Worm (Caenorhabditis elegans) whole organism, L3 larva: Measurements from ENCODE around the gene nep-11.

Experiments used
- ZK546.5 ChIP-seq: sonication (generic microtip); optimal IDR thresholded peaks from 2 replicates; lab custom pipeline; 2017; ENCODE audit warnings: missing biosample characterization, missing genetic modification characterization
- ama-1 ChIP-seq: fragments of 150-350 bp; optimal IDR thresholded peaks from 2 replicates; lab custom pipeline; 2018
- ceh-16 ChIP-seq: sonication (generic microtip); optimal IDR thresholded peaks from 2 replicates; lab custom pipeline; 2017; ENCODE audit warnings: missing biosample characterization, missing genetic modification characterization
- ceh-28 ChIP-seq: fragments of 150-350 bp; optimal IDR thresholded peaks from 2 replicates; lab custom pipeline; 2014; ENCODE audit warnings: missing biosample characterization, missing genetic modification reagents, missing genetic modification characterization
- ceh-82 ChIP-seq: fragments of 150-350 bp; optimal IDR thresholded peaks from 2 replicates; lab custom pipeline; 2014; ENCODE audit warnings: missing biosample characterization, missing genetic modification characterization
- ceh-9 ChIP-seq: sonication (generic microtip); optimal IDR thresholded peaks from 2 replicates; lab custom pipeline; 2018; ENCODE audit warnings: missing biosample characterization, missing genetic modification characterization
- daf-12 ChIP-seq: fragments of 150-350 bp; optimal IDR thresholded peaks from 2 replicates; lab custom pipeline; 2014; ENCODE audit warnings: missing biosample characterization, missing genetic modification reagents, missing genetic modification characterization
- egl-5 ChIP-seq: fragments of 150-350 bp; optimal IDR thresholded peaks from 2 replicates; lab custom pipeline; 2017; ENCODE audit warnings: missing biosample characterization, missing genetic modification reagents, missing genetic modification characterization, inconsistent platforms
- elt-1 ChIP-seq: fragments of 150-350 bp; optimal IDR thresholded peaks from 2 replicates; lab custom pipeline; 2014; ENCODE audit warnings: missing biosample characterization, missing genetic modification characterization
- elt-3 ChIP-seq, 3 experiments: fragments of 150-350 bp in 1 of 3; sonication (generic microtip) in 2 of 3; optimal IDR thresholded peaks; 2 replicates in 2 of 3; 4 replicates in 1 of 3; lab custom pipeline; 2014 to 2017; ENCODE audit warnings: missing biosample characterization in 3 of 3, missing genetic modification characterization in 3 of 3
- fkh-10 ChIP-seq: sonication (generic microtip); optimal IDR thresholded peaks from 2 replicates; lab custom pipeline; 2017; ENCODE audit warnings: missing biosample characterization, missing genetic modification reagents, missing genetic modification characterization
- fkh-2 ChIP-seq: fragments of 150-350 bp; optimal IDR thresholded peaks from 2 replicates; lab custom pipeline; 2014; ENCODE audit warnings: missing biosample characterization, missing genetic modification reagents, missing genetic modification characterization
- fos-1 ChIP-seq: fragments of 150-350 bp; optimal IDR thresholded peaks from 2 replicates; lab custom pipeline; 2014; ENCODE audit warnings: missing biosample characterization, missing genetic modification characterization
- hmg-11 ChIP-seq: sonication (generic microtip); optimal IDR thresholded peaks from 2 replicates; lab custom pipeline; 2016; ENCODE audit warnings: missing genetic modification characterization, missing compliant biosample characterization
- jun-1 ChIP-seq: fragments of 150-350 bp; optimal IDR thresholded peaks from 2 replicates; lab custom pipeline; 2014; ENCODE audit warnings: missing biosample characterization, missing genetic modification reagents, missing genetic modification characterization
- lin-15B ChIP-seq: fragments of 150-350 bp; optimal IDR thresholded peaks from 2 replicates; lab custom pipeline; 2014; ENCODE audit warnings: missing biosample characterization, missing genetic modification characterization
- lin-39 ChIP-seq: fragments of 150-350 bp; optimal IDR thresholded peaks from 2 replicates; lab custom pipeline; 2018; ENCODE audit warnings: missing biosample characterization, missing genetic modification reagents, missing genetic modification characterization
- lsy-12 ChIP-seq: sonication (generic microtip); optimal IDR thresholded peaks from 2 replicates; lab custom pipeline; 2016; ENCODE audit warnings: mild to moderate bottlenecking, missing genetic modification characterization, missing compliant biosample characterization
- mml-1 ChIP-seq: fragments of 150-350 bp; sonication (generic microtip); optimal IDR thresholded peaks from 3 replicates; lab custom pipeline; 2014; ENCODE audit warnings: missing biosample characterization, missing genetic modification characterization
- nfya-1 ChIP-seq: sonication (generic microtip); optimal IDR thresholded peaks from 2 replicates; lab custom pipeline; 2017; ENCODE audit warnings: missing genetic modification characterization, mild to moderate bottlenecking, missing compliant biosample characterization, antibody characterized with exemption, moderate library complexity; ENCODE audit not compliant: insufficient read depth
- nhr-23 ChIP-seq: fragments of 150-350 bp; optimal IDR thresholded peaks from 2 replicates; lab custom pipeline; 2014; ENCODE audit warnings: missing biosample characterization, missing genetic modification reagents, missing genetic modification characterization
- nhr-237 ChIP-seq: fragments of 150-350 bp; optimal IDR thresholded peaks from 2 replicates; lab custom pipeline; 2014; ENCODE audit warnings: missing biosample characterization, missing genetic modification characterization
- nhr-25 ChIP-seq: sonication (generic microtip); optimal IDR thresholded peaks from 2 replicates; lab custom pipeline; 2017; ENCODE audit warnings: missing biosample characterization, missing genetic modification characterization
- nhr-43 ChIP-seq: sonication (generic microtip); optimal IDR thresholded peaks from 2 replicates; lab custom pipeline; 2016; ENCODE audit warnings: mild to moderate bottlenecking, missing genetic modification characterization, missing compliant biosample characterization; ENCODE audit not compliant: poor library complexity, severe bottlenecking
- nhr-67 ChIP-seq: fragments of 150-350 bp; optimal IDR thresholded peaks from 2 replicates; lab custom pipeline; 2014; ENCODE audit warnings: missing biosample characterization, missing genetic modification characterization
- nhr-76 ChIP-seq: fragments of 150-350 bp; sonication (generic microtip); optimal IDR thresholded peaks from 5 replicates; lab custom pipeline; 2014; ENCODE audit warnings: missing biosample characterization, missing genetic modification characterization
- pha-4 ChIP-seq: fragments of 150-350 bp; optimal IDR thresholded peaks from 2 replicates; lab custom pipeline; 2014; ENCODE audit warnings: missing biosample characterization, missing genetic modification reagents, missing genetic modification characterization
- pqm-1 ChIP-seq: fragments of 150-350 bp; optimal IDR thresholded peaks from 2 replicates; lab custom pipeline; 2017; ENCODE audit warnings: missing biosample characterization, missing genetic modification characterization, inconsistent platforms
- sea-2 ChIP-seq: fragments of 150-350 bp; sonication (generic microtip); optimal IDR thresholded peaks from 4 replicates; lab custom pipeline; 2014; ENCODE audit warnings: missing biosample characterization, missing genetic modification reagents, missing genetic modification characterization
- skn-1 ChIP-seq: fragments of 150-350 bp; optimal IDR thresholded peaks from 2 replicates; lab custom pipeline; 2014; ENCODE audit warnings: missing biosample characterization, missing genetic modification characterization
- snpc-4 ChIP-seq: fragments of 150-350 bp; optimal IDR thresholded peaks from 2 replicates; lab custom pipeline; 2014; ENCODE audit warnings: missing biosample characterization, missing genetic modification characterization
- unc-62 ChIP-seq: fragments of 150-350 bp; sonication (generic microtip); optimal IDR thresholded peaks from 4 replicates; lab custom pipeline; 2014; ENCODE audit warnings: missing biosample characterization, missing genetic modification reagents, missing genetic modification characterization
- zag-1 ChIP-seq: fragments of 150-350 bp; optimal IDR thresholded peaks from 2 replicates; lab custom pipeline; 2014; ENCODE audit warnings: missing biosample characterization, missing genetic modification characterization
- ztf-4 ChIP-seq: fragments of 150-350 bp; optimal IDR thresholded peaks from 2 replicates; lab custom pipeline; 2014; ENCODE audit warnings: missing biosample characterization, missing genetic modification characterization

The nep-11 gene

DNA sequence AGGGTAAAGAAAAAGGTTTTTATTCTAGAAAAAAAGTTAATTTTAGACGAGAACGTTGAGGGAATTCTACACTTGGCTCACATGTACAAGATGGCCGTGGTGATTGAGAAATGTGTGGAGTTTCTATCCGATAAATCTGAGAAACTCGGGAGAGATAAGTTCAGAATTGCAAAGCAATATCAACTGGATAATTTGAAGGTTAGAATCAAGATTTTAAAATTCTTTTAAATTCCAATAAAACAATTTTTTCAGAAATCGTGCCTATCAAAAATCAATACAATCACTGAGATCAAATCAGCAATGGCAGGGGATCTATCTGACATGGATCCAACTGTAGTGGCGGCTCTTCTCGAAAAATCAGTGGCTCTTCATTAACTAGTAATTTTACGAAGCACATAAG is 47.1 kb downstream of the nep-11 start, which contains the start of gene Y49F6C.2:
Gene Y49F6C.2, plus strand, starts transcription at position 301 of the 400 bp plus-strand sequence.
- TF ChIP-seq pha-4 (tag; lab: Kevin White, UChicago) (no peak), unc-62 (GFP tag; lab: Kevin White, UChicago) (no peak), skn-1 (no peak), zag-1 (no peak), nhr-25 (no peak), ceh-82 (tag; lab: Kevin White, UChicago) (no peak), daf-12 (no peak), ztf-4 (tag; lab: Kevin White, UChicago) (no peak), lin-39 (no peak), nhr-76 (tag; lab: Kevin White, UChicago) (no peak), fos-1 (no peak), nhr-237 (tag; lab: Kevin White, UChicago) (no peak), ceh-9 (tag; lab: Kevin White, UChicago) (no peak), fkh-10 (no peak), fkh-2 (no peak), hmg-11 (tag; lab: Kevin White, UChicago) (no peak), ZK546.5 (no peak), ceh-16 (tag; lab: Kevin White, UChicago) (no peak)

DNA sequence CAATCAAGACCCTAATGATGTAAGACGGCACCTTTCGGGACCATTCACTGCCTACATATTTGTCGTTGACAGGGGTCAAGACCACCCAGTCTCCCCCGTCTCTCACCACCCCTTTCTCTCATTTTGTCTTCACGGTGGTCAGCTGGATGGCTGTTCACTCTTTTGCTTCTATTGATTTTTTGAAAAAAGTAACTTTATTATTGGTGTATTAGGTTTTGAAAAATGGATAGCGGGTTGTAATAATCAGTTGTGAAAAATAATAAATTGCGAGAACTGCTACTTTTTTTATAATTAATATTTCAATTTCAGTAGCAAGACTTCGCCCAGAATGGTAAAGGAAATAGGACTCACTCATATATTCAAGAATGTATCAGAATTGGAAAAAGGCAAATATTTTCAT is 48.5 kb downstream of the nep-11 start, which contains the start of gene bath-9:
Gene bath-9, plus strand, starts transcription at position 301 of the 400 bp plus-strand sequence.
- TF ChIP-seq daf-12 (no peak), snpc-4 (tag; lab: Kevin White, UChicago) (no peak), ceh-28 (tag; lab: Kevin White, UChicago) (no peak), egl-5 (tag; lab: Kevin White, UChicago) (no peak), nhr-43 (no peak), nhr-67 (tag; lab: Kevin White, UChicago) (no peak), ZK546.5 (no peak), zag-1 (no peak), elt-1 (no peak), nhr-23 (tag; lab: Kevin White, UChicago) (no peak), fos-1 (no peak), ztf-4 (tag; lab: Kevin White, UChicago) (no peak), ama-1 (no peak), mml-1 (tag; lab: Kevin White, UChicago) (no peak), lin-15B (tag; lab: Kevin White, UChicago) (no peak), ceh-16 (tag; lab: Kevin White, UChicago) (no peak), nfya-1 (tag; lab: Kevin White, UChicago) (no peak), jun-1 (tag; lab: Kevin White, UChicago) (no peak)

DNA sequence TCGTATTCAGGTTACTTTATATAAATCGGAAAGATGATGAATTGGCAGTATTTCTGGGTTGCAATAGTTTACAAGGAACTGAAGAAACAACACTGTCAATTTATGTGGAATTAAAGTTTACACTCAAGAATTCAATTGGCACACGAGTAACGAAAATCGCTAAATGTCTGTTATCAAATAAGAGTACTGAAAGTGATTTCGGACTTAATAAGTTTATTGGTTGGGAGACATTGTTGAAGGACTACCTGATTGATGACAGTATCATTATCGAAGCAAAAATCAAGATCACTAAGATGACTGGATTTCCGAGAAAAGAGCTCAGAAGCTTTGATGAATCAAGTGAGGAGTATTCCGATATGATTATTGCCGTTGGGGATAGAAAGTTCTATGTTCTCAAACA is 50.0 kb downstream of the nep-11 start:
- TF ChIP-seq fkh-2 (no peak), sea-2 (GFP tag; lab: Kevin White, UChicago) (no peak), elt-3 (tag; optimal IDR thresholded peaks at IDR 0.05; lab: Kevin White, UChicago) (no peak), egl-5 (tag; lab: Kevin White, UChicago) (no peak), elt-1 (no peak), ztf-4 (tag; lab: Kevin White, UChicago) (no peak), lsy-12 (no peak)

DNA sequence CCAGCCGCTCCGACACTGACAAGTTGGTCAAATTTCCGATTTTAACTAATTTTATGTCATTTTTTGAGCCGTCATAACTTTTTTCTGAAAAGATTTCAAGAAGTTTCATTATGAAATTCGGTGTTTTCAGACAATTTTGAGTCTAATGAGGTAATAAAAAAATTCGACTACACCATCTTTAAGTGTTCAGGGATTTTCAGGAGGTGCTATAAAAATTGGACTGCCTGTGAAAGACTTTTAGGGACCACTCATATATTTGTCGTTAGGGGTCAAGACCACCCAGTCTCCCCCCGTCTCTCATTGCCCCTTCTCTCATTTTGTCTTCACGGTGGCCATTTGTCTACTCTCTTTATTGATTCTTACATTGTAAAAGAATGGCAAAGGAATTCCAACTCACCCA is 50.6 kb downstream of the nep-11 start, which contains the start of gene bath-10:
Gene bath-10, plus strand, starts transcription at position 301 of the 400 bp plus-strand sequence.
- no peak for TF ChIP-seq nhr-237 (tag; lab: Kevin White, UChicago)
- no peak for TF ChIP-seq pha-4 (tag; lab: Kevin White, UChicago)
- no peak for TF ChIP-seq ZK546.5
- TF ChIP-seq ceh-28 (tag; lab: Kevin White, UChicago), result no peak
- no peak for TF ChIP-seq pqm-1
- no peak for TF ChIP-seq nhr-76 (tag; lab: Kevin White, UChicago)
- TF ChIP-seq egl-5 (tag; lab: Kevin White, UChicago), result no peak
- no peak for TF ChIP-seq fos-1
- TF ChIP-seq sea-2 (GFP tag; lab: Kevin White, UChicago), result no peak
- TF ChIP-seq fkh-2, result no peak

DNA sequence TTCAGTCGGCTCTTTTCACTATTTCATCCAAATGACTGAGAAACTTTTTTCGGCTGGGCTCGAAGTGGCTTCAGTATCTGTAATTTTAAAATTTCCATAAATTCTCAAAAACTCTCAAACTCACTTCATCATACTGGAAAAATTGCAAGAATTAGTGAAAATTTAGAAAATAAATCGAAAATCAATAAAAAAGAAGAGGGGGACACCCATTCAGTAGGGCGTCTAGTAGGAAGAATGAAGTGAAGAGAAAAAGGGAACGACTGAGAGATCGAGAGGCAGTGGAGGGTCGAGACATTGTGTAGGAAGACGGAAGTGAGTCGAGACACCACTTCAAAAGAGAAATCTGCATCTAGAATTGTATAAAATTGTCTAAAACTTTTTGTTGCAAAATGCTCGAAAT is 51.5 kb downstream of the nep-11 start:
- TF ChIP-seq daf-12 (no peak), ceh-28 (tag; lab: Kevin White, UChicago) (peak; percentile 6), nhr-76 (tag; lab: Kevin White, UChicago) (no peak), hmg-11 (tag; lab: Kevin White, UChicago) (no peak), sea-2 (GFP tag; lab: Kevin White, UChicago) (peak; percentile 7), lsy-12 (no peak), unc-62 (GFP tag; lab: Kevin White, UChicago) (no peak), lin-15B (tag; lab: Kevin White, UChicago) (no peak)
